Worm (Caenorhabditis elegans) whole organism, late embryonic: ENCODE data around the gene chil-24.

Experiments used
- C08G9.2 ChIP-seq: sonication (generic microtip); optimal IDR thresholded peaks from 2 replicates; lab custom pipeline; 2016; ENCODE audit warnings: mild to moderate bottlenecking, missing genetic modification characterization, moderate library complexity, missing compliant biosample characterization
- T23F11.4 ChIP-seq: fragments of 200-800 bp; sonication (Bioruptor generic); optimal IDR thresholded peaks from 2 replicates; lab custom pipeline; 2018; ENCODE audit warnings: mild to moderate bottlenecking, missing genetic modification characterization, missing compliant biosample characterization
- Y22D7AL.16 ChIP-seq: sonication (generic microtip); optimal IDR thresholded peaks from 2 replicates; lab custom pipeline; 2016; ENCODE audit warnings: missing genetic modification characterization, missing compliant biosample characterization
- ama-1 ChIP-seq: fragments of 150-350 bp; optimal IDR thresholded peaks from 2 replicates; lab custom pipeline; 2014
- ceh-22 ChIP-seq: sonication (generic microtip); optimal IDR thresholded peaks from 2 replicates; lab custom pipeline; 2017; ENCODE audit warnings: missing biosample characterization, missing genetic modification characterization
- ceh-24 ChIP-seq: sonication (generic microtip); optimal IDR thresholded peaks from 2 replicates; lab custom pipeline; 2016; ENCODE audit warnings: mild to moderate bottlenecking, missing genetic modification characterization, missing compliant biosample characterization
- ceh-48 ChIP-seq: sonication (generic microtip); optimal IDR thresholded peaks from 2 replicates; lab custom pipeline; 2016; ENCODE audit warnings: missing genetic modification characterization, inconsistent platforms, missing compliant biosample characterization
- hlh-8 ChIP-seq: sonication (generic microtip); optimal IDR thresholded peaks from 2 replicates; lab custom pipeline; 2016; ENCODE audit warnings: missing genotype, missing genetic modification characterization, missing compliant biosample characterization
- pag-3 ChIP-seq: sonication (generic microtip); optimal IDR thresholded peaks from 2 replicates; lab custom pipeline; 2016; ENCODE audit warnings: missing compliant biosample characterization, missing genetic modification characterization, borderline replicate concordance
- pha-4 ChIP-seq: fragments of 150-350 bp; optimal IDR thresholded peaks from 2 replicates; lab custom pipeline; 2018; ENCODE audit warnings: missing biosample characterization, missing genetic modification reagents, missing genetic modification characterization
- ref-2 ChIP-seq: sonication (generic microtip); optimal IDR thresholded peaks from 2 replicates; lab custom pipeline; 2016; ENCODE audit warnings: missing genetic modification characterization, missing compliant biosample characterization

- no peak for TF ChIP-seq ref-2
- TF ChIP-seq ceh-24 (tag; lab: Kevin White, UChicago), result no peak
- no peak for TF ChIP-seq pha-4 (tag; lab: Kevin White, UChicago)
- TF ChIP-seq T23F11.4 (GFP tag; lab: Kevin White, UChicago), result no peak
- no peak for TF ChIP-seq C08G9.2
- TF ChIP-seq pag-3 (tag; lab: Kevin White, UChicago), result no peak
- no peak for TF ChIP-seq ama-1 (lab: Kevin White, UChicago)
- TF ChIP-seq hlh-8 (tag; lab: Kevin White, UChicago), result no peak
- no peak for TF ChIP-seq Y22D7AL.16 (tag; lab: Kevin White, UChicago)
- no peak for TF ChIP-seq ceh-48 (tag; lab: Kevin White, UChicago)
- no peak for TF ChIP-seq ceh-22 (tag; lab: Kevin White, UChicago)
These were observed 15.7 kb upstream of the chil-24 start for ce11 chrII:3113289-3113688.
